Worm (Caenorhabditis elegans): ENCODE results near the gene ubc-26.

- TF ChIP-seq nhr-23 (tag; optimal IDR thresholded peaks at IDR 0.05) (no peak), lin-11 (tag; optimal IDR thresholded peaks at IDR 0.05) (no peak), blmp-1 (tag; optimal IDR thresholded peaks at IDR 0.05; ENCODE audit: insufficient read depth) (no peak), ztf-11 (tag; optimal IDR thresholded peaks at IDR 0.05) (no peak), nhr-12 (tag; optimal IDR thresholded peaks at IDR 0.05) (no peak), ZK546.5 (tag; optimal IDR thresholded peaks at IDR 0.05) (no peak), dmd-4 (tag; optimal IDR thresholded peaks at IDR 0.05) (no peak), ztf-1 (GFP tag; conservative IDR thresholded peaks at IDR 0.05) (no peak), peb-1 (tag; optimal IDR thresholded peaks at IDR 0.05) (no peak)
Measured at ce11 chrII:2925806-2926558, 25.8 kb upstream of the ubc-26 start.

Data from whole organism, L2 larva.